Comparison of ENCODE assay signal across 1 fruit fly cellular context in the genomic region with DNA sequence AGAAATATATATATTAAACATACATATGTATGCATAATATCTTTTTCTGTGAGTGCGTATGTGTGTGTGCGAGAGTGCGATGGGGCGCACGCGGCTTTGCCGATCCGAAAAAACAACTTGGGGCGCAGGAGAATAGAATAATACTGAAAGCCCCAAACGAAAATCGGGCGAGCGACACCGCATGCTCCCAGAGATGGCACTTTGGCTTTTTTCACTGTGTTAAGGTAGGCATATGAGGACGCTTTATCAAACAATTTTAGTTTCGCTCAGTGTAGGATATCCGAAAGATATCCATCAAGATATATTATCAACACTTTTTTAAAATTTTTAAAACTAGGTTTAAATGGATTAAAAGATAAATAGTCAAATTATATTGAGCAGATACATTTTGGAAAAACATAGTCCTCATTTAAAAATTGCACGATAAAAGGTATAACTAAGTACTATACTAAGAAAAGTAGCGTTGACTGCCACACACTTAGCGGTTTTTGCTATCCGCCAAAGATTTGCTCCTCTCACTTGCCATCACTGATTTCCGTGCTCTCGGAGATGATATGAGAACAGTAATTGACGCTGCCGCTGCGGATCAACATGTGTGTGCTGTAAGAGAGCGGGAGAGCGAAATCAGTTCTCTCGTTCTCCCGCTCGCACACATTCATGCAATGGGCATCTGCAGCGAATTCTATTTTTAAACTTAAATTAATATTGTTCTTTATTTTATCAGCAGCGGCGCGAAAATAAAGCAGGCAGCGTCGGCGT.
TF ChIP-seq lines count a peak whose summit lies in the region.

No protein-coding gene starts in this region.

TF ChIP-seq in whole organism, embryonic, 481 proteins besides CTCF, POLR2A, EP300 and RAD21 (continued from another document):
- TF ChIP-seq Pdp1 (GFP tag; optimal IDR thresholded peaks at IDR 0.05; lab: Kevin White, UChicago) (peak; percentile 39 to 78), CG14441 (GFP tag; IDR thresholded peaks at IDR 0.05; lab: Robert Waterston, UW) (no peak), CG12391 (tag; optimal IDR thresholded peaks at IDR 0.05; lab: Kevin White, UChicago) (peak; percentile 78), Eip74EF (GFP tag; optimal IDR thresholded peaks at IDR 0.05; lab: Kevin White, UChicago) (no peak), CG1024 (GFP tag; IDR thresholded peaks at IDR 0.05; lab: Robert Waterston, UW) (no peak), Dfd (GFP tag; optimal IDR thresholded peaks at IDR 0.05; lab: Kevin White, UChicago) (peak in 1 of 2 experiments; percentile 61), CG15479 (GFP tag; optimal IDR thresholded peaks at IDR 0.05; lab: Kevin White, UChicago) (no peak), h (optimal IDR thresholded peaks at IDR 0.05; lab: Kevin White, UChicago) (no peak), CG30020 (tag; optimal IDR thresholded peaks at IDR 0.05; lab: Kevin White, UChicago) (peak; percentile 37), CG17612 (GFP tag; IDR thresholded peaks at IDR 0.05; lab: Robert Waterston, UW) (no peak), Xrp1 (GFP tag; IDR thresholded peaks at IDR 0.05; lab: Robert Waterston, UW) (peak; percentile 46; the same call in 1 of the 2 replicates)
